Worm (Caenorhabditis elegans) whole organism, L4 larva: ENCODE data around the gene madf-8.

Experiments
- D1046.2 ChIP-seq: fragments of 200-800 bp; sonication (Bioruptor generic); IDR thresholded peaks from 2 replicates; pipeline ENCODE4 v1.3.6; 2022; ENCODE audit warnings: missing genetic modification characterization, missing compliant biosample characterization
- F26F4.8 ChIP-seq: fragments of 200-800 bp; sonication (Bioruptor generic); conservative IDR thresholded peaks from 2 replicates; pipeline ENCODE4 v1.3.6; 2022; ENCODE audit warnings: missing genetic modification characterization, missing compliant biosample characterization
- F37D6.2 ChIP-seq: sonication (generic microtip); optimal IDR thresholded peaks from 2 replicates; lab custom pipeline; 2016; ENCODE audit warnings: mild to moderate bottlenecking, missing genetic modification characterization, missing compliant biosample characterization
- F44E2.7 ChIP-seq: fragments of 200-800 bp; sonication (Bioruptor generic); IDR thresholded peaks from 2 replicates; pipeline ENCODE4 v2.1.2; 2022; ENCODE audit warnings: missing genetic modification characterization, missing compliant biosample characterization
- T20F7.1 ChIP-seq: fragments of 200-800 bp; sonication (Bioruptor generic); optimal IDR thresholded peaks from 2 replicates; lab custom pipeline; 2018; ENCODE audit warnings: mild to moderate bottlenecking, missing genetic modification characterization, missing compliant biosample characterization
- T26A8.4 ChIP-seq: fragments of 200-800 bp; sonication (Bioruptor generic); IDR thresholded peaks from 2 replicates; pipeline ENCODE4 v1.3.6; 2022; ENCODE audit warnings: missing genetic modification characterization, missing compliant biosample characterization
- Y105C5A.15 ChIP-seq: fragments of 200-800 bp; sonication (Bioruptor generic); IDR thresholded peaks from 2 replicates; pipeline ENCODE4 v1.3.6; 2022; ENCODE audit warnings: missing genetic modification characterization, missing compliant biosample characterization
- Y48G9A.11 ChIP-seq: fragments of 200-800 bp; sonication (Bioruptor generic); IDR thresholded peaks from 2 replicates; pipeline ENCODE4 v1.3.6; 2022; ENCODE audit warnings: missing genetic modification reagents, missing genetic modification characterization, missing compliant biosample characterization
- Y5F2A.4 ChIP-seq: fragments of 200-800 bp; sonication (Bioruptor generic); optimal IDR thresholded peaks from 2 replicates; lab custom pipeline; 2018; ENCODE audit warnings: mild to moderate bottlenecking, missing genetic modification characterization, missing compliant biosample characterization
- ZK337.2 ChIP-seq: fragments of 200-800 bp; sonication (Bioruptor generic); IDR thresholded peaks from 2 replicates; pipeline ENCODE4 v1.3.6; 2022; ENCODE audit warnings: missing genetic modification reagents, missing genetic modification characterization, missing compliant biosample characterization
- aha-1 ChIP-seq: fragments of 150-350 bp; peaks from one replicate; lab custom pipeline; 2014; ENCODE audit warnings: missing biosample characterization, missing genetic modification characterization
- aly-2 ChIP-seq: sonication (generic microtip); optimal IDR thresholded peaks from 2 replicates; lab custom pipeline; 2018; ENCODE audit warnings: missing biosample characterization, missing genetic modification characterization
- arid-1 ChIP-seq: fragments of 200-800 bp; sonication (Bioruptor generic); conservative IDR thresholded peaks from 2 replicates; pipeline ENCODE4 v1.3.6; 2022; ENCODE audit warnings: missing genetic modification reagents, missing genetic modification characterization, missing compliant biosample characterization
- attf-4 ChIP-seq: sonication (generic microtip); optimal IDR thresholded peaks from 3 replicates; lab custom pipeline; 2017; ENCODE audit warnings: missing biosample characterization, missing genetic modification characterization
- ceh-20 ChIP-seq: fragments of 200-800 bp; sonication (Bioruptor generic); IDR thresholded peaks from 2 replicates; pipeline ENCODE4 v1.3.6; 2022; ENCODE audit warnings: missing genetic modification reagents, missing genetic modification characterization, missing compliant biosample characterization
- ceh-44 ChIP-seq: fragments of 200-800 bp; sonication (Bioruptor generic); IDR thresholded peaks from 2 replicates; pipeline ENCODE4 v1.3.6; 2022; ENCODE audit warnings: missing genetic modification reagents, missing genetic modification characterization, missing compliant biosample characterization
- daf-19 ChIP-seq: fragments of 200-800 bp; sonication (Bioruptor generic); conservative IDR thresholded peaks from 2 replicates; pipeline ENCODE4 v1.3.6; 2022; ENCODE audit warnings: missing genetic modification characterization, missing compliant biosample characterization
- daf-8 ChIP-seq: fragments of 200-800 bp; sonication (Bioruptor generic); IDR thresholded peaks from 2 replicates; pipeline ENCODE4 v1.3.6; 2022; ENCODE audit warnings: missing genetic modification characterization, missing compliant biosample characterization
- dmd-8 ChIP-seq: fragments of 200-800 bp; sonication (Bioruptor generic); IDR thresholded peaks from 2 replicates; pipeline ENCODE4 v1.3.6; 2022; ENCODE audit warnings: missing genetic modification characterization, missing compliant biosample characterization
- dmd-9 ChIP-seq: fragments of 200-800 bp; sonication (Bioruptor generic); IDR thresholded peaks from 2 replicates; pipeline ENCODE4 v1.3.6; 2022; ENCODE audit warnings: missing genetic modification reagents, missing genetic modification characterization, missing compliant biosample characterization
- egl-27 ChIP-seq: sonication (generic microtip); optimal IDR thresholded peaks from 3 replicates; lab custom pipeline; 2017; ENCODE audit warnings: missing biosample characterization, missing genetic modification reagents, missing genetic modification characterization
- fos-1 ChIP-seq: fragments of 150-350 bp; optimal IDR thresholded peaks from 2 replicates; lab custom pipeline; 2014; ENCODE audit warnings: missing biosample characterization, missing genetic modification characterization
- hif-1 ChIP-seq, 2 experiments: sonication (generic microtip); optimal IDR thresholded peaks; 2 replicates each; lab custom pipeline; 2016 to 2017; ENCODE audit warnings: missing compliant biosample characterization in 2 of 2, missing genetic modification characterization in 2 of 2, missing genetic modification reagents in 2 of 2, missing genotype in 2 of 2, mild to moderate bottlenecking in 1 of 2
- hmg-1.1 ChIP-seq: fragments of 200-800 bp; sonication (Bioruptor generic); IDR thresholded peaks from 2 replicates; pipeline ENCODE4 v1.3.6; 2022; ENCODE audit warnings: missing genetic modification reagents, missing genetic modification characterization, missing compliant biosample characterization
- lin-13 ChIP-seq: fragments of 150-350 bp; optimal IDR thresholded peaks from 2 replicates; lab custom pipeline; 2014; ENCODE audit warnings: missing biosample characterization, missing genetic modification reagents, missing genetic modification characterization
- madf-5 ChIP-seq, 2 experiments: fragments of 200-800 bp; sonication (Bioruptor generic); IDR thresholded peaks; 2 replicates each; pipeline ENCODE4 v1.3.6; 2022; ENCODE audit warnings: missing compliant biosample characterization in 2 of 2, missing genetic modification characterization in 2 of 2
- mdl-1 ChIP-seq, 2 experiments: fragments of 150-350 bp in 1 of 2; sonication (generic microtip) in 1 of 2; optimal IDR thresholded peaks; 2 replicates each; lab custom pipeline; 2014 to 2017; ENCODE audit warnings: missing biosample characterization in 2 of 2, missing genetic modification characterization in 2 of 2
- mdt-29 ChIP-seq: fragments of 200-800 bp; sonication (Bioruptor generic); IDR thresholded peaks from 2 replicates; pipeline ENCODE4 v1.3.6; 2022; ENCODE audit warnings: missing genetic modification reagents, missing genetic modification characterization, missing compliant biosample characterization
- mep-1 ChIP-seq: fragments of 150-350 bp; sonication (generic microtip); optimal IDR thresholded peaks from 3 replicates; lab custom pipeline; 2014; ENCODE audit warnings: missing biosample characterization, missing genetic modification characterization
- mes-2 ChIP-seq: sonication (generic microtip); optimal IDR thresholded peaks from 2 replicates; lab custom pipeline; 2016; ENCODE audit warnings: missing genotype, mild to moderate bottlenecking, missing genetic modification characterization, missing compliant biosample characterization; ENCODE audit not compliant: poor library complexity, severe bottlenecking
- nhr-11 ChIP-seq: fragments of 150-350 bp; optimal IDR thresholded peaks from 2 replicates; lab custom pipeline; 2014; ENCODE audit warnings: missing biosample characterization, missing genetic modification characterization
- nhr-25 ChIP-seq: sonication (generic microtip); optimal IDR thresholded peaks from 2 replicates; lab custom pipeline; 2017; ENCODE audit warnings: missing genetic modification characterization, mild to moderate bottlenecking, missing compliant biosample characterization, antibody characterized with exemption, moderate library complexity, borderline replicate concordance; ENCODE audit not compliant: insufficient read depth
- nhr-28 ChIP-seq: fragments of 150-350 bp; optimal IDR thresholded peaks from 2 replicates; lab custom pipeline; 2014; ENCODE audit warnings: missing biosample characterization, missing genetic modification characterization
- nhr-42 ChIP-seq: fragments of 200-800 bp; sonication (Bioruptor generic); IDR thresholded peaks from 2 replicates; pipeline ENCODE4 v1.3.6; 2022; ENCODE audit warnings: missing genetic modification characterization, missing compliant biosample characterization
- nhr-6 ChIP-seq: fragments of 150-350 bp; optimal IDR thresholded peaks from 2 replicates; lab custom pipeline; 2014; ENCODE audit warnings: missing biosample characterization, missing genetic modification characterization
- nhr-77 ChIP-seq: fragments of 150-350 bp; optimal IDR thresholded peaks from 2 replicates; lab custom pipeline; 2014; ENCODE audit warnings: missing biosample characterization, missing genetic modification characterization
- pqm-1 ChIP-seq: sonication (generic microtip); optimal IDR thresholded peaks from 2 replicates; lab custom pipeline; 2017; ENCODE audit warnings: missing biosample characterization, missing genetic modification characterization
- saeg-2 ChIP-seq: fragments of 200-800 bp; sonication (Bioruptor generic); IDR thresholded peaks from 2 replicates; pipeline ENCODE4 v1.3.6; 2022; ENCODE audit warnings: missing genetic modification reagents, missing genetic modification characterization, missing compliant biosample characterization
- sdz-12 ChIP-seq: fragments of 200-800 bp; sonication (Bioruptor generic); optimal IDR thresholded peaks from 2 replicates; lab custom pipeline; 2018; ENCODE audit warnings: mild to moderate bottlenecking, missing genetic modification characterization, missing compliant biosample characterization
- skn-1 ChIP-seq: fragments of 150-350 bp; optimal IDR thresholded peaks from 2 replicates; lab custom pipeline; 2014; ENCODE audit warnings: missing biosample characterization, missing genetic modification characterization
- snpc-1.2 ChIP-seq: fragments of 200-800 bp; sonication (Bioruptor generic); IDR thresholded peaks from 2 replicates; pipeline ENCODE4 v1.3.6; 2022; ENCODE audit warnings: missing genetic modification reagents, missing genetic modification characterization, missing compliant biosample characterization
- spr-1 ChIP-seq: sonication (generic microtip); optimal IDR thresholded peaks from 2 replicates; lab custom pipeline; 2016; ENCODE audit warnings: mild to moderate bottlenecking, missing genetic modification characterization, missing compliant biosample characterization
- tag-97 ChIP-seq: fragments of 200-800 bp; sonication (Bioruptor generic); IDR thresholded peaks from 2 replicates; pipeline ENCODE4 v1.3.6; 2022; ENCODE audit warnings: missing genetic modification characterization, missing compliant biosample characterization
- tra-1 ChIP-seq: fragments of 200-800 bp; sonication (Bioruptor generic); IDR thresholded peaks from 2 replicates; pipeline ENCODE4 v1.3.6; 2022; ENCODE audit warnings: missing genetic modification reagents, missing genetic modification characterization, missing compliant biosample characterization
- unc-130 ChIP-seq: sonication (generic microtip); optimal IDR thresholded peaks from 2 replicates; lab custom pipeline; 2016; ENCODE audit warnings: missing genetic modification reagents, missing genetic modification characterization, missing compliant biosample characterization
- unc-39 ChIP-seq: sonication (generic microtip); optimal IDR thresholded peaks from 2 replicates; lab custom pipeline; 2017; ENCODE audit warnings: missing biosample characterization, missing genetic modification characterization
- zfp-2 ChIP-seq: sonication (generic microtip); optimal IDR thresholded peaks from 2 replicates; lab custom pipeline; 2016; ENCODE audit warnings: mild to moderate bottlenecking, missing genetic modification characterization, missing compliant biosample characterization
- ztf-7 ChIP-seq: fragments of 150-350 bp; optimal IDR thresholded peaks from 2 replicates; lab custom pipeline; 2014; ENCODE audit warnings: missing biosample characterization, missing genetic modification characterization

The madf-8 gene

DNA sequence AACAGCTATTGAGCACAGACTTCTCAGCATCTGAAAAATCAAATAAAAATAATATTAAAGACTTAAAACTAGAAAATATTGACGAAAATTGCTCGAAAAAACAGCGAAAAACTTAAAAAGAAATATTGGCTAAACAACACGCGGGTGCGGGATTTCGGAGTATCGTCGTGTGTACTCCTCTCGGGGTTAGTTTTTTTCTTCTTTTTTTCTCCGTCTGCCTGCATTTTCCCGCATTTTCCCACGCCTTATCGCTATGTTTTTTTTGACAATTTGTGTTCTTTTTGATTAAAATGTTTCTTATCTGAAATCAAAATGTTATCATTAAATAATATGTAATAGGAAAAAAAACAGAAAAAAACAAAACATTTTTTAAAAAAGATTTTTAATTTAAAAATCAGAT lies 20.3 kb downstream of the madf-8 start, which contains the start of gene mrps-31 (continued):
- TF ChIP-seq tra-1 (GFP tag; lab: Robert Waterston, UW) (no peak), ztf-7 (tag; lab: Kevin White, UChicago) (no peak), mdt-29 (GFP tag; lab: Robert Waterston, UW) (no peak), unc-39 (tag; lab: Kevin White, UChicago) (no peak), mes-2 (tag; lab: Kevin White, UChicago) (peak; percentile 59), Y5F2A.4 (GFP tag; lab: Kevin White, UChicago) (no peak), tag-97 (no peak), Y48G9A.11 (GFP tag; lab: Robert Waterston, UW) (peak; percentile 89), F37D6.2 (tag; lab: Kevin White, UChicago) (no peak), skn-1 (tag; lab: Kevin White, UChicago) (no peak), lin-13 (GFP tag; lab: Kevin White, UChicago) (no peak), hif-1 (tag; optimal IDR thresholded peaks at IDR 0.05; lab: Kevin White, UChicago) (peak in 1 of 2 experiments; percentile 13), arid-1 (no peak), T20F7.1 (GFP tag; lab: Kevin White, UChicago) (peak; percentile 99), mep-1 (tag; lab: Kevin White, UChicago) (peak; percentile 59), mdl-1 (tag; optimal IDR thresholded peaks at IDR 0.05; lab: Kevin White, UChicago) (peak in 1 of 2 experiments; percentile 21), pqm-1 (tag; lab: Kevin White, UChicago) (peak; percentile 87), nhr-28 (peak; percentile 84), zfp-2 (tag; lab: Kevin White, UChicago) (no peak), ceh-20 (no peak), nhr-11 (tag; lab: Kevin White, UChicago) (no peak), F26F4.8 (GFP tag; lab: Robert Waterston, UW) (no peak), aly-2 (tag; lab: Kevin White, UChicago) (no peak), snpc-1.2 (GFP tag; lab: Robert Waterston, UW) (no peak), sdz-12 (GFP tag; lab: Kevin White, UChicago) (no peak)

DNA sequence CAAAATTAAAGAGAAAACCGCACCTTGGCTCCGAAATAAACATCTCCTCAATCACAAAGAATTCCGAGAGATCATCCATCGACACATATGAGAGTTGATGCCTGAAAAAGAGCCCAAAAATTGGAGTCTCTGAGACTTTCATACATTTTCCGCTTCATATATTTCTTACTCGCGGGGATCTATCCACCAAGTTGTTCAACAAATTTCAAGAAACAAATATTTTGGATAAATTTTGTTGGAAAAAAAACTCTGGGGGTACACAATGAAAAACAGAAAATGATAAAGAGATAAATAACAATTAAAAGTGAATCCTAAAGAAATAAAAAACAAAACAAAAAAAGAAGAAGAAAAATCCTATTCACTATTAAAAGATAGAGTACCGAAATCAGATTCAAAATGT lies 23.6 kb downstream of the madf-8 start, which contains the start of gene sel-8:
Gene sel-8 (minus strand): TSS at position 101 of the 400 bp plus-strand sequence.
- TF ChIP-seq aha-1: peak; percentile 19
- TF ChIP-seq sdz-12 (GFP tag; lab: Kevin White, UChicago): no peak
- TF ChIP-seq saeg-2 (GFP tag; lab: Robert Waterston, UW): no peak
- TF ChIP-seq daf-8 (GFP tag; lab: Robert Waterston, UW): no peak
- TF ChIP-seq ceh-44: no peak

DNA sequence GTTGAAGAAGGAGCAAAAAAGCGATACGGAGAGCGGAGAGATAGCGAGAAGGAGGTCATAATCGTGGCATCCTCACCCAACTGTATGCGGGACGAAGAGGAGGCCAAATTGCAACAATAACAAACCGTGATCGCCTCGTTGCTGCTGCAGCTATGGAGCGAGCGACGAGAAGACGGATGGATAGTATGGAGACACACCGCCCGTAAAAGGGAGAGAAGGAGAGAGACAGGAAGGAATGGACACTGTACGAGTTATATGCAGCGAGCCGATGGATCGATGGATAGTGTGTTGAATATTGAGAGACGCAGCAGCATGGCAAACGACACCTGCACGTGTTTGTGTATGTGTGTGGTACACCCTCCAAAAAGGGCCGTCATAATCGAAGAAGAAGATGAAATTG lies 26.9 kb downstream of the madf-8 start:
- TF ChIP-seq egl-27 (no peak), F44E2.7 (GFP tag; lab: Robert Waterston, UW) (no peak), nhr-28 (peak; percentile 8), unc-39 (tag; lab: Kevin White, UChicago) (no peak), ceh-20 (no peak), hif-1 (tag; optimal IDR thresholded peaks at IDR 0.05; lab: Kevin White, UChicago) (no peak), aha-1 (no peak), hmg-1.1 (GFP tag; lab: Robert Waterston, UW) (0 out of 2 replicates have a peak, but pooled peaks have one; percentile 7), nhr-77 (tag; lab: Kevin White, UChicago) (no peak), fos-1 (no peak), nhr-25 (no peak), ZK337.2 (GFP tag; lab: Robert Waterston, UW) (no peak), attf-4 (tag; lab: Kevin White, UChicago) (no peak), F37D6.2 (tag; lab: Kevin White, UChicago) (no peak), daf-19 (GFP tag; lab: Robert Waterston, UW) (no peak), spr-1 (no peak), zfp-2 (tag; lab: Kevin White, UChicago) (no peak), dmd-8 (GFP tag; lab: Robert Waterston, UW) (no peak), nhr-42 (GFP tag; lab: Robert Waterston, UW) (no peak), dmd-9 (GFP tag; lab: Robert Waterston, UW) (no peak), nhr-6 (tag; lab: Kevin White, UChicago) (no peak), mdl-1 (tag; optimal IDR thresholded peaks at IDR 0.05; lab: Kevin White, UChicago) (peak in 1 of 2 experiments; percentile 34), D1046.2 (GFP tag; lab: Robert Waterston, UW) (no peak), madf-5 (GFP tag; IDR thresholded peaks at IDR 0.05; lab: Robert Waterston, UW) (no peak), unc-130 (no peak), Y105C5A.15 (GFP tag; lab: Robert Waterston, UW) (no peak), T26A8.4 (no peak)
